Worm (Caenorhabditis elegans) whole organism, early embryonic: ENCODE data around the gene istr-1.

Experiments
- aly-1 ChIP-seq: sonication (generic microtip); optimal IDR thresholded peaks from 2 replicates; lab custom pipeline; 2016; ENCODE audit warnings: missing genetic modification characterization, missing compliant biosample characterization
- ama-1 ChIP-seq: fragments of 150-350 bp; optimal IDR thresholded peaks from 2 replicates; lab custom pipeline; 2014
- ceh-13 ChIP-seq: fragments of 200-800 bp; sonication (Bioruptor generic); optimal IDR thresholded peaks from 2 replicates; lab custom pipeline; 2018; ENCODE audit warnings: mild to moderate bottlenecking, missing genetic modification characterization, missing compliant biosample characterization
- ets-7 ChIP-seq: sonication (generic microtip); optimal IDR thresholded peaks from 2 replicates; lab custom pipeline; 2016; ENCODE audit warnings: missing genotype, missing genetic modification characterization, missing compliant biosample characterization
- tbx-37 ChIP-seq: fragments of 200-800 bp; sonication (Bioruptor generic); conservative IDR thresholded peaks from 2 replicates; pipeline ENCODE4 v1.3.6; 2022; ENCODE audit warnings: missing genetic modification reagents, missing genetic modification characterization, missing compliant biosample characterization

DNA sequence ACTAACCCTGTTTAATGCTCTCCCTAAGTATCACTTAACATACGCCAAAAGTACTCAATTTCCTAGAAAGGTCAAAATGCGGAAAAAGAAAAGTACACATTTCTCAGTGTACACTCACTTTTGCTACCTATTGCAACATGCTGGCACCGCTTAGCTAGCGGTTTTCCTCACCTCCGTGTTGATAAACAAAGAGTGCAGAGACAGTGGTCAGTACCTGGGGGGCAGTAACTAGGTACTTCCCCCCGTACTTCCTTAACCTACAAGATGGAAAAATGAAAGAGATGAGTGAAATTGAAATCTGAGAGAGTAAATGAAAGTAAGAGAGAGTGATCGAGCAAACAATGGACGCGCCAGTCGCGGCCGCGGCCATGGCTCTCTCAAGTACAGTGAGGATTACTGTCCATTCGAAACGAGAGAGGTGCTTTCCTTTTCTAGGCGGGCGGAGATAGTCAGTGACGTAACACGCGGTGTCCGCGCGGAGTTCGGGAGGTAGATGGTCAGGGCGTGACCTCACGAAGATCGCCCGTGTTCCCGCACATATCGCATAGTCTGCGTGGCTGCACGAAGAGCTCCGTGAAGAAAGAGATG, 38.6 kb downstream of the istr-1 start, which contains the start of gene cky-1:
- no peak for TF ChIP-seq ama-1 (lab: Kevin White, UChicago)
- TF ChIP-seq ets-7 (tag; lab: Kevin White, UChicago): no peak
- no peak for TF ChIP-seq ceh-13 (GFP tag; lab: Kevin White, UChicago)
- TF ChIP-seq aly-1 (tag; lab: Kevin White, UChicago): no peak
- no peak for TF ChIP-seq tbx-37 (GFP tag; lab: Robert Waterston, UW)
